Worm (Caenorhabditis elegans) whole organism, early embryonic: ENCODE data around the gene ZK930.2.
A peak's percentile ranks its signal among the peaks of the same experiment; 100 is the strongest.

Experiments used
- B0310.2 ChIP-seq: sonication (generic microtip); optimal IDR thresholded peaks from 2 replicates; lab custom pipeline; 2016; ENCODE audit warnings: mild to moderate bottlenecking, missing genetic modification characterization, missing compliant biosample characterization
- F13C5.2 ChIP-seq: sonication (generic microtip); optimal IDR thresholded peaks from 2 replicates; lab custom pipeline; 2017; ENCODE audit warnings: mild to moderate bottlenecking, missing genetic modification characterization, inconsistent platforms, missing compliant biosample characterization
- aly-1 ChIP-seq: sonication (generic microtip); optimal IDR thresholded peaks from 2 replicates; lab custom pipeline; 2016; ENCODE audit warnings: missing genetic modification characterization, missing compliant biosample characterization
- ama-1 ChIP-seq: fragments of 150-350 bp; optimal IDR thresholded peaks from 2 replicates; lab custom pipeline; 2014
- ceh-13 ChIP-seq: fragments of 200-800 bp; sonication (Bioruptor generic); optimal IDR thresholded peaks from 2 replicates; lab custom pipeline; 2018; ENCODE audit warnings: mild to moderate bottlenecking, missing genetic modification characterization, missing compliant biosample characterization
- ceh-36 ChIP-seq: sonication (generic microtip); optimal IDR thresholded peaks from 2 replicates; lab custom pipeline; 2016; ENCODE audit warnings: missing genetic modification characterization, inconsistent platforms, missing compliant biosample characterization
- ets-7 ChIP-seq: sonication (generic microtip); optimal IDR thresholded peaks from 2 replicates; lab custom pipeline; 2016; ENCODE audit warnings: missing genotype, missing genetic modification characterization, missing compliant biosample characterization
- flt-1 ChIP-seq: fragments of 200-800 bp; sonication (Bioruptor generic); IDR thresholded peaks from 2 replicates; pipeline ENCODE4 v1.3.6; 2022; ENCODE audit warnings: missing genetic modification characterization, missing compliant biosample characterization
- hmbx-1 ChIP-seq: sonication (generic microtip); optimal IDR thresholded peaks from 2 replicates; lab custom pipeline; 2016; ENCODE audit warnings: mild to moderate bottlenecking, missing genetic modification characterization, missing compliant biosample characterization
- hmg-4 ChIP-seq: fragments of 200-800 bp; sonication (Bioruptor generic); optimal IDR thresholded peaks from 2 replicates; lab custom pipeline; 2018; ENCODE audit warnings: mild to moderate bottlenecking, missing genetic modification characterization, missing compliant biosample characterization
- hnd-1 ChIP-seq: sonication (generic microtip); optimal IDR thresholded peaks from 2 replicates; lab custom pipeline; 2016; ENCODE audit warnings: missing genetic modification characterization, missing compliant biosample characterization
- pes-1 ChIP-seq: fragments of 200-800 bp; sonication (Bioruptor generic); IDR thresholded peaks from 2 replicates; pipeline ENCODE4 v1.3.6; 2022; ENCODE audit warnings: missing genetic modification reagents, missing genetic modification characterization, missing compliant biosample characterization
- scrt-1 ChIP-seq: fragments of 200-800 bp; sonication (Bioruptor generic); IDR thresholded peaks from 2 replicates; pipeline ENCODE4 v1.3.6; 2022; ENCODE audit warnings: missing genetic modification characterization, missing compliant biosample characterization
- sea-1 ChIP-seq: fragments of 200-800 bp; sonication (Bioruptor generic); conservative IDR thresholded peaks from 2 replicates; pipeline ENCODE4 v1.3.6; 2022; ENCODE audit warnings: missing genetic modification characterization, missing compliant biosample characterization
- tbx-11 ChIP-seq: fragments of 200-800 bp; sonication (Bioruptor generic); IDR thresholded peaks from 2 replicates; pipeline ENCODE4 v1.3.6; 2022; ENCODE audit warnings: missing genetic modification characterization, missing compliant biosample characterization
- tbx-37 ChIP-seq: fragments of 200-800 bp; sonication (Bioruptor generic); conservative IDR thresholded peaks from 2 replicates; pipeline ENCODE4 v1.3.6; 2022; ENCODE audit warnings: missing genetic modification reagents, missing genetic modification characterization, missing compliant biosample characterization
- tra-4 ChIP-seq: sonication (generic microtip); optimal IDR thresholded peaks from 2 replicates; lab custom pipeline; 2017; ENCODE audit warnings: missing genetic modification characterization, missing compliant biosample characterization

The ZK930.2 gene

ce11 chrII:11905023-11905422 is 11.8 kb upstream of the ZK930.2 start:
- TF ChIP-seq hmbx-1 (tag; lab: Kevin White, UChicago) (no peak), hmg-4 (GFP tag; lab: Kevin White, UChicago) (no peak), flt-1 (GFP tag; lab: Robert Waterston, UW) (no peak), scrt-1 (GFP tag; lab: Robert Waterston, UW) (no peak), F13C5.2 (tag; lab: Kevin White, UChicago) (no peak), ceh-36 (no peak), ceh-13 (GFP tag; lab: Kevin White, UChicago) (no peak)

ce11 chrII:11902203-11902602 is 9.0 kb upstream of the ZK930.2 start:
- TF ChIP-seq scrt-1 (GFP tag; lab: Robert Waterston, UW): no peak
- no peak for TF ChIP-seq tra-4
- TF ChIP-seq hnd-1 (tag; lab: Kevin White, UChicago): no peak
- TF ChIP-seq aly-1 (tag; lab: Kevin White, UChicago): no peak
- no peak for TF ChIP-seq sea-1 (GFP tag; lab: Robert Waterston, UW)
- TF ChIP-seq flt-1 (GFP tag; lab: Robert Waterston, UW): no peak
- no peak for TF ChIP-seq F13C5.2 (tag; lab: Kevin White, UChicago)
- no peak for TF ChIP-seq tbx-37
- TF ChIP-seq tbx-11 (GFP tag; lab: Robert Waterston, UW): no peak
- TF ChIP-seq ets-7 (tag; lab: Kevin White, UChicago): no peak
- TF ChIP-seq ama-1: no peak
- TF ChIP-seq ceh-13 (GFP tag; lab: Kevin White, UChicago): no peak
- TF ChIP-seq hmg-4 (GFP tag; lab: Kevin White, UChicago): no peak
- TF ChIP-seq B0310.2 (tag; lab: Kevin White, UChicago): no peak
- TF ChIP-seq ceh-36: no peak

- TF ChIP-seq hnd-1 (tag; lab: Kevin White, UChicago): no peak
- TF ChIP-seq F13C5.2 (tag; lab: Kevin White, UChicago): no peak
- TF ChIP-seq ceh-13 (GFP tag; lab: Kevin White, UChicago): no peak
- no peak for TF ChIP-seq tra-4
- TF ChIP-seq scrt-1 (GFP tag; lab: Robert Waterston, UW): no peak
- TF ChIP-seq B0310.2 (tag; lab: Kevin White, UChicago): no peak
- no peak for TF ChIP-seq hmbx-1 (tag; lab: Kevin White, UChicago)
- no peak for TF ChIP-seq ama-1
- no peak for TF ChIP-seq flt-1 (GFP tag; lab: Robert Waterston, UW)
- no peak for TF ChIP-seq tbx-37
- no peak for TF ChIP-seq aly-1 (tag; lab: Kevin White, UChicago)
- TF ChIP-seq tbx-11 (GFP tag; lab: Robert Waterston, UW): no peak
- no peak for TF ChIP-seq ets-7 (tag; lab: Kevin White, UChicago)
These were observed 7.9 kb upstream of the ZK930.2 start, which contains the start of gene vab-23 for ce11 chrII:11901110-11901509. Gene vab-23 (minus strand): TSS chrII:11901210.

ce11 chrII:11899761-11900160 is 6.5 kb upstream of the ZK930.2 start:
- TF ChIP-seq pes-1 (GFP tag; lab: Robert Waterston, UW) (no peak), B0310.2 (tag; lab: Kevin White, UChicago) (no peak), ceh-36 (peak; percentile 6), aly-1 (tag; lab: Kevin White, UChicago) (no peak)

ce11 chrII:11890596-11890995 is 2.6 kb downstream of the ZK930.2 start:
- TF ChIP-seq sea-1 (GFP tag; lab: Robert Waterston, UW) (0 out of 2 replicates have a peak, but pooled peaks have one; percentile 25), tbx-37 (0 out of 2 replicates have a peak, but pooled peaks have one; percentile 14), hmg-4 (GFP tag; lab: Kevin White, UChicago) (peak; percentile 78), flt-1 (GFP tag; lab: Robert Waterston, UW) (no peak), pes-1 (GFP tag; lab: Robert Waterston, UW) (peak; percentile 45; the same call in 1 of the 2 replicates), B0310.2 (tag; lab: Kevin White, UChicago) (no peak)

ce11 chrII:11889420-11890075 is 3.7 kb downstream of the ZK930.2 start:
- TF ChIP-seq aly-1 (tag; lab: Kevin White, UChicago) (peak; percentile 47), B0310.2 (tag; lab: Kevin White, UChicago) (peak; percentile 43), hmbx-1 (tag; lab: Kevin White, UChicago) (no peak), ama-1 (peak; percentile 93), sea-1 (GFP tag; lab: Robert Waterston, UW) (0 out of 2 replicates have a peak, but pooled peaks have one; percentile 32), tbx-37 (no peak), hmg-4 (GFP tag; lab: Kevin White, UChicago) (peak; percentile 56)

- TF ChIP-seq ama-1: no peak
- TF ChIP-seq tbx-37: no peak
- TF ChIP-seq flt-1 (GFP tag; lab: Robert Waterston, UW): no peak
- TF ChIP-seq ets-7 (tag; lab: Kevin White, UChicago): no peak
- TF ChIP-seq pes-1 (GFP tag; lab: Robert Waterston, UW): no peak
- no peak for TF ChIP-seq tbx-11 (GFP tag; lab: Robert Waterston, UW)
- no peak for TF ChIP-seq B0310.2 (tag; lab: Kevin White, UChicago)
- no peak for TF ChIP-seq scrt-1 (GFP tag; lab: Robert Waterston, UW)
- TF ChIP-seq ceh-13 (GFP tag; lab: Kevin White, UChicago): no peak
- no peak for TF ChIP-seq hnd-1 (tag; lab: Kevin White, UChicago)
- TF ChIP-seq F13C5.2 (tag; lab: Kevin White, UChicago): no peak
- no peak for TF ChIP-seq aly-1 (tag; lab: Kevin White, UChicago)
- TF ChIP-seq tra-4: no peak
- TF ChIP-seq hmg-4 (GFP tag; lab: Kevin White, UChicago): no peak
- no peak for TF ChIP-seq ceh-36
- TF ChIP-seq sea-1 (GFP tag; lab: Robert Waterston, UW): no peak
- no peak for TF ChIP-seq hmbx-1 (tag; lab: Kevin White, UChicago)
These were observed 5.1 kb downstream of the ZK930.2 start for ce11 chrII:11888150-11888549.
